Worm (Caenorhabditis elegans) whole organism, L4 larva: ENCODE measurements around the gene F01D5.2.

Experiments
- D1046.2 ChIP-seq: fragments of 200-800 bp; sonication (Bioruptor generic); IDR thresholded peaks from 2 replicates; pipeline ENCODE4 v1.3.6; 2022; ENCODE audit warnings: missing genetic modification characterization, missing compliant biosample characterization
- F10B5.3 ChIP-seq: sonication (generic microtip); optimal IDR thresholded peaks from 2 replicates; lab custom pipeline; 2016; ENCODE audit warnings: mild to moderate bottlenecking, missing genetic modification characterization, missing compliant biosample characterization
- F37D6.2 ChIP-seq: sonication (generic microtip); optimal IDR thresholded peaks from 2 replicates; lab custom pipeline; 2016; ENCODE audit warnings: mild to moderate bottlenecking, missing genetic modification characterization, missing compliant biosample characterization
- T20F7.1 ChIP-seq: fragments of 200-800 bp; sonication (Bioruptor generic); optimal IDR thresholded peaks from 2 replicates; lab custom pipeline; 2018; ENCODE audit warnings: mild to moderate bottlenecking, missing genetic modification characterization, missing compliant biosample characterization
- Y48G9A.11 ChIP-seq: fragments of 200-800 bp; sonication (Bioruptor generic); IDR thresholded peaks from 2 replicates; pipeline ENCODE4 v1.3.6; 2022; ENCODE audit warnings: missing genetic modification reagents, missing genetic modification characterization, missing compliant biosample characterization
- aha-1 ChIP-seq: fragments of 150-350 bp; peaks from one replicate; lab custom pipeline; 2014; ENCODE audit warnings: missing biosample characterization, missing genetic modification characterization
- aly-2 ChIP-seq: sonication (generic microtip); optimal IDR thresholded peaks from 2 replicates; lab custom pipeline; 2018; ENCODE audit warnings: missing biosample characterization, missing genetic modification characterization
- attf-4 ChIP-seq: sonication (generic microtip); optimal IDR thresholded peaks from 3 replicates; lab custom pipeline; 2017; ENCODE audit warnings: missing biosample characterization, missing genetic modification characterization
- ceh-28 ChIP-seq: fragments of 150-350 bp; optimal IDR thresholded peaks from 2 replicates; lab custom pipeline; 2014; ENCODE audit warnings: missing biosample characterization, missing genetic modification reagents, missing genetic modification characterization
- ceh-32 ChIP-seq: sonication (generic microtip); optimal IDR thresholded peaks from 2 replicates; lab custom pipeline; 2016; ENCODE audit warnings: mild to moderate bottlenecking, missing genetic modification characterization, missing compliant biosample characterization; ENCODE audit not compliant: poor library complexity
- ceh-44 ChIP-seq: fragments of 200-800 bp; sonication (Bioruptor generic); IDR thresholded peaks from 2 replicates; pipeline ENCODE4 v1.3.6; 2022; ENCODE audit warnings: missing genetic modification reagents, missing genetic modification characterization, missing compliant biosample characterization
- ceh-82 ChIP-seq: sonication (generic microtip); optimal IDR thresholded peaks from 2 replicates; lab custom pipeline; 2017; ENCODE audit warnings: missing biosample characterization, missing genetic modification characterization
- daf-16 ChIP-seq, 3 experiments: sonication (generic microtip); optimal IDR thresholded peaks; 2 replicates each; lab custom pipeline; 2016 to 2017; ENCODE audit warnings: missing genetic modification characterization in 3 of 3, missing genetic modification reagents in 3 of 3, mild to moderate bottlenecking in 2 of 3, missing compliant biosample characterization in 2 of 3, missing biosample characterization in 1 of 3, moderate library complexity in 1 of 3
- daf-19 ChIP-seq: fragments of 200-800 bp; sonication (Bioruptor generic); conservative IDR thresholded peaks from 2 replicates; pipeline ENCODE4 v1.3.6; 2022; ENCODE audit warnings: missing genetic modification characterization, missing compliant biosample characterization
- daf-8 ChIP-seq: fragments of 200-800 bp; sonication (Bioruptor generic); IDR thresholded peaks from 2 replicates; pipeline ENCODE4 v1.3.6; 2022; ENCODE audit warnings: missing genetic modification characterization, missing compliant biosample characterization
- dmd-6 ChIP-seq: fragments of 200-800 bp; sonication (Bioruptor generic); IDR thresholded peaks from 2 replicates; pipeline ENCODE4 v1.3.6; 2022; ENCODE audit warnings: missing genetic modification reagents, missing genetic modification characterization, missing compliant biosample characterization
- dmd-9 ChIP-seq: fragments of 200-800 bp; sonication (Bioruptor generic); IDR thresholded peaks from 2 replicates; pipeline ENCODE4 v1.3.6; 2022; ENCODE audit warnings: missing genetic modification reagents, missing genetic modification characterization, missing compliant biosample characterization
- duxl-1 ChIP-seq: sonication (generic microtip); optimal IDR thresholded peaks from 2 replicates; lab custom pipeline; 2016; ENCODE audit warnings: mild to moderate bottlenecking, missing genetic modification characterization, moderate library complexity, missing compliant biosample characterization; ENCODE audit not compliant: poor library complexity
- dve-1 ChIP-seq: sonication (generic microtip); optimal IDR thresholded peaks from 2 replicates; lab custom pipeline; 2017; ENCODE audit warnings: antibody characterized with exemption, mild to moderate bottlenecking, missing genetic modification characterization, missing compliant biosample characterization; ENCODE audit not compliant: insufficient read depth
- egl-27 ChIP-seq: sonication (generic microtip); optimal IDR thresholded peaks from 3 replicates; lab custom pipeline; 2017; ENCODE audit warnings: missing biosample characterization, missing genetic modification reagents, missing genetic modification characterization
- egl-43 ChIP-seq: fragments of 200-800 bp; sonication (Bioruptor generic); IDR thresholded peaks from 2 replicates; pipeline ENCODE4 v1.3.6; 2022; ENCODE audit warnings: missing genetic modification reagents, missing genetic modification characterization, missing compliant biosample characterization
- hif-1 ChIP-seq, 2 experiments: sonication (generic microtip); optimal IDR thresholded peaks; 2 replicates each; lab custom pipeline; 2016 to 2017; ENCODE audit warnings: missing compliant biosample characterization in 2 of 2, missing genetic modification characterization in 2 of 2, missing genetic modification reagents in 2 of 2, missing genotype in 2 of 2, mild to moderate bottlenecking in 1 of 2
- hlh-30 ChIP-seq: sonication (generic microtip); optimal IDR thresholded peaks from 2 replicates; lab custom pipeline; 2017; ENCODE audit warnings: antibody characterized with exemption, mild to moderate bottlenecking, missing genetic modification characterization, missing compliant biosample characterization; ENCODE audit not compliant: insufficient read depth
- jun-1 ChIP-seq: fragments of 150-350 bp; optimal IDR thresholded peaks from 2 replicates; lab custom pipeline; 2014; ENCODE audit warnings: missing biosample characterization, missing genetic modification reagents, missing genetic modification characterization
- lin-39 ChIP-seq: fragments of 150-350 bp; optimal IDR thresholded peaks from 2 replicates; lab custom pipeline; 2014; ENCODE audit warnings: missing biosample characterization, missing genetic modification reagents, missing genetic modification characterization
- lir-3 ChIP-seq: sonication (generic microtip); optimal IDR thresholded peaks from 2 replicates; lab custom pipeline; 2016; ENCODE audit warnings: mild to moderate bottlenecking, missing genetic modification characterization, missing compliant biosample characterization
- lsy-2 ChIP-seq, 2 experiments: fragments of 150-350 bp in 1 of 2; sonication (generic microtip) in 1 of 2; optimal IDR thresholded peaks; 2 replicates each; lab custom pipeline; 2014 to 2017; ENCODE audit warnings: missing biosample characterization in 2 of 2, missing genetic modification characterization in 2 of 2
- mdl-1 ChIP-seq, 2 experiments: fragments of 150-350 bp in 1 of 2; sonication (generic microtip) in 1 of 2; optimal IDR thresholded peaks; 2 replicates each; lab custom pipeline; 2014 to 2017; ENCODE audit warnings: missing biosample characterization in 2 of 2, missing genetic modification characterization in 2 of 2
- mep-1 ChIP-seq: fragments of 150-350 bp; sonication (generic microtip); optimal IDR thresholded peaks from 3 replicates; lab custom pipeline; 2014; ENCODE audit warnings: missing biosample characterization, missing genetic modification characterization
- nhr-102 ChIP-seq: sonication (generic microtip); optimal IDR thresholded peaks from 2 replicates; lab custom pipeline; 2016; ENCODE audit warnings: mild to moderate bottlenecking, missing genetic modification characterization, moderate library complexity, missing compliant biosample characterization
- nhr-237 ChIP-seq: sonication (generic microtip); optimal IDR thresholded peaks from 2 replicates; lab custom pipeline; 2017; ENCODE audit warnings: missing biosample characterization, missing genetic modification characterization
- nhr-25 ChIP-seq: sonication (generic microtip); optimal IDR thresholded peaks from 2 replicates; lab custom pipeline; 2017; ENCODE audit warnings: missing genetic modification characterization, mild to moderate bottlenecking, missing compliant biosample characterization, antibody characterized with exemption, moderate library complexity, borderline replicate concordance; ENCODE audit not compliant: insufficient read depth
- nhr-28 ChIP-seq: fragments of 150-350 bp; optimal IDR thresholded peaks from 2 replicates; lab custom pipeline; 2014; ENCODE audit warnings: missing biosample characterization, missing genetic modification characterization
- nhr-6 ChIP-seq: fragments of 150-350 bp; optimal IDR thresholded peaks from 2 replicates; lab custom pipeline; 2014; ENCODE audit warnings: missing biosample characterization, missing genetic modification characterization
- nhr-77 ChIP-seq: fragments of 150-350 bp; optimal IDR thresholded peaks from 2 replicates; lab custom pipeline; 2014; ENCODE audit warnings: missing biosample characterization, missing genetic modification characterization
- pqm-1 ChIP-seq: sonication (generic microtip); optimal IDR thresholded peaks from 2 replicates; lab custom pipeline; 2017; ENCODE audit warnings: missing biosample characterization, missing genetic modification characterization
- set-16 ChIP-seq: fragments of 200-800 bp; sonication (Bioruptor generic); IDR thresholded peaks from 2 replicates; pipeline ENCODE4 v1.3.6; 2022; ENCODE audit warnings: missing genetic modification reagents, missing genetic modification characterization, missing compliant biosample characterization
- skn-1 ChIP-seq: fragments of 150-350 bp; optimal IDR thresholded peaks from 2 replicates; lab custom pipeline; 2014; ENCODE audit warnings: missing biosample characterization, missing genetic modification characterization
- snpc-1.2 ChIP-seq: fragments of 200-800 bp; sonication (Bioruptor generic); IDR thresholded peaks from 2 replicates; pipeline ENCODE4 v1.3.6; 2022; ENCODE audit warnings: missing genetic modification reagents, missing genetic modification characterization, missing compliant biosample characterization
- snpc-4 ChIP-seq: fragments of 150-350 bp; optimal IDR thresholded peaks from 2 replicates; lab custom pipeline; 2014; ENCODE audit warnings: missing biosample characterization, missing genetic modification characterization
- spr-1 ChIP-seq: sonication (generic microtip); optimal IDR thresholded peaks from 2 replicates; lab custom pipeline; 2016; ENCODE audit warnings: mild to moderate bottlenecking, missing genetic modification characterization, missing compliant biosample characterization
- tag-97 ChIP-seq: fragments of 200-800 bp; sonication (Bioruptor generic); IDR thresholded peaks from 2 replicates; pipeline ENCODE4 v1.3.6; 2022; ENCODE audit warnings: missing genetic modification characterization, missing compliant biosample characterization
- unc-130 ChIP-seq: sonication (generic microtip); optimal IDR thresholded peaks from 2 replicates; lab custom pipeline; 2016; ENCODE audit warnings: missing genetic modification reagents, missing genetic modification characterization, missing compliant biosample characterization
- unc-62 ChIP-seq, 3 experiments: fragments of 150-350 bp in 1 of 3; sonication (generic microtip); optimal IDR thresholded peaks in 2 of 3; peaks in 1 of 3; 1 replicate in 1 of 3; 2 replicates in 2 of 3; lab custom pipeline; 2014 to 2017; ENCODE audit warnings: missing biosample characterization in 3 of 3, missing genetic modification characterization in 3 of 3, missing genetic modification reagents in 3 of 3, missing genotype in 1 of 3
- vab-7 ChIP-seq: fragments of 200-800 bp; sonication (Bioruptor generic); IDR thresholded peaks from 2 replicates; pipeline ENCODE4 v1.3.6; 2022; ENCODE audit warnings: missing genetic modification reagents, missing genetic modification characterization, missing compliant biosample characterization
- zfp-2 ChIP-seq: sonication (generic microtip); optimal IDR thresholded peaks from 2 replicates; lab custom pipeline; 2016; ENCODE audit warnings: mild to moderate bottlenecking, missing genetic modification characterization, missing compliant biosample characterization
- ztf-7 ChIP-seq: fragments of 150-350 bp; optimal IDR thresholded peaks from 2 replicates; lab custom pipeline; 2014; ENCODE audit warnings: missing biosample characterization, missing genetic modification characterization

The F01D5.2 gene

ce11 chrII:13979833-13980513, 18.9 kb downstream of the F01D5.2 start, which contains the start of gene sre-48:
Gene sre-48 (minus strand): TSS chrII:13979883.
- TF ChIP-seq nhr-6 (tag; lab: Kevin White, UChicago): no peak
- no peak for TF ChIP-seq D1046.2 (GFP tag; lab: Robert Waterston, UW)
- no peak for TF ChIP-seq F37D6.2 (tag; lab: Kevin White, UChicago)
- TF ChIP-seq nhr-25: no peak
- TF ChIP-seq pqm-1 (tag; lab: Kevin White, UChicago): peak; percentile 51
- TF ChIP-seq unc-130: no peak
- no peak for TF ChIP-seq egl-43 (GFP tag; lab: Robert Waterston, UW)
- peak; percentile 40 for TF ChIP-seq nhr-28 (tag; lab: Kevin White, UChicago)
- TF ChIP-seq set-16 (GFP tag; lab: Robert Waterston, UW): no peak
- no peak for TF ChIP-seq duxl-1 (tag; lab: Kevin White, UChicago)
- 0 out of 2 replicates have a peak, but pooled peaks have one; percentile 17 for TF ChIP-seq dmd-6 (GFP tag; lab: Robert Waterston, UW)
- TF ChIP-seq zfp-2: no peak
- TF ChIP-seq nhr-77 (tag; lab: Kevin White, UChicago): peak; percentile 48
- TF ChIP-seq aha-1 (tag; lab: Kevin White, UChicago): peak; percentile 35
- TF ChIP-seq Y48G9A.11 (GFP tag; lab: Robert Waterston, UW): no peak
- TF ChIP-seq aly-2: no peak
- no peak for TF ChIP-seq snpc-1.2 (GFP tag; lab: Robert Waterston, UW)
- TF ChIP-seq snpc-4 (tag; lab: Kevin White, UChicago): no peak
- TF ChIP-seq daf-16 (GFP tag; optimal IDR thresholded peaks at IDR 0.05; lab: Kevin White, UChicago): no peak
- peak; percentile 76 for TF ChIP-seq daf-16 (tag; optimal IDR thresholded peaks at IDR 0.05; lab: Kevin White, UChicago)
- TF ChIP-seq unc-62 (GFP tag; optimal IDR thresholded peaks at IDR 0.05 in 1 of 2; lab: Kevin White, UChicago): peak in 1 of 2 experiments; percentile 22
- no peak for TF ChIP-seq unc-62 (tag; optimal IDR thresholded peaks at IDR 0.05; lab: Kevin White, UChicago)
- no peak for TF ChIP-seq mdl-1 (tag; optimal IDR thresholded peaks at IDR 0.05; lab: Kevin White, UChicago)
- peak; percentile 61 for TF ChIP-seq dve-1 (tag; lab: Kevin White, UChicago)
- TF ChIP-seq vab-7 (GFP tag; lab: Robert Waterston, UW): no peak
- TF ChIP-seq hlh-30 (tag; lab: Kevin White, UChicago): peak; percentile 43
- TF ChIP-seq, all 104 proteins: peak for 9

ce11 chrII:13977701-13978100, 21.2 kb downstream of the F01D5.2 start:
- TF ChIP-seq nhr-28 (tag; lab: Kevin White, UChicago) (no peak), ceh-32 (no peak), vab-7 (GFP tag; lab: Robert Waterston, UW) (no peak), egl-27 (tag; lab: Kevin White, UChicago) (no peak), hif-1 (tag; optimal IDR thresholded peaks at IDR 0.05; lab: Kevin White, UChicago) (no peak), tag-97 (no peak), daf-19 (GFP tag; lab: Robert Waterston, UW) (no peak), ceh-82 (tag; lab: Kevin White, UChicago) (no peak), ceh-28 (tag; lab: Kevin White, UChicago) (no peak), ztf-7 (no peak), attf-4 (tag; lab: Kevin White, UChicago) (no peak), lsy-2 (tag; optimal IDR thresholded peaks at IDR 0.05; lab: Kevin White, UChicago) (no peak)

- TF ChIP-seq T20F7.1 (GFP tag; lab: Kevin White, UChicago): no peak
- TF ChIP-seq aly-2: no peak
- peak in 1 of 2 experiments; percentile 54 for TF ChIP-seq mdl-1 (tag; optimal IDR thresholded peaks at IDR 0.05; lab: Kevin White, UChicago)
- TF ChIP-seq daf-8 (GFP tag; lab: Robert Waterston, UW): no peak
- peak; percentile 90 for TF ChIP-seq mep-1 (tag; lab: Kevin White, UChicago)
- TF ChIP-seq dmd-9 (GFP tag; lab: Robert Waterston, UW): no peak; the same call in 1 of the 2 replicates
- peak; percentile 74 for TF ChIP-seq nhr-6 (tag; lab: Kevin White, UChicago)
- TF ChIP-seq ceh-44 (GFP tag; lab: Robert Waterston, UW): no peak
- TF ChIP-seq skn-1 (tag; lab: Kevin White, UChicago): no peak
- TF ChIP-seq nhr-102 (tag; lab: Kevin White, UChicago): no peak
- no peak for TF ChIP-seq lir-3 (tag; lab: Kevin White, UChicago)
- TF ChIP-seq jun-1: peak; percentile 66
- no peak for TF ChIP-seq nhr-237 (tag; lab: Kevin White, UChicago)
- TF ChIP-seq F10B5.3: no peak
- TF ChIP-seq lin-39 (tag; lab: Kevin White, UChicago): no peak
- no peak for TF ChIP-seq spr-1 (tag; lab: Kevin White, UChicago)
Observed at ce11 chrII:13976161-13976560, 22.7 kb downstream of the F01D5.2 start, which contains the start of gene Y39G8B.2. Gene Y39G8B.2 (minus strand): TSS chrII:13976221.
